Fruit fly (Drosophila melanogaster) whole organism, embryonic: ENCODE data around the gene CG3625.

ENCODE experiments used
- Atf-2 ChIP-seq: fragments of 200-800 bp; sonication (Bioruptor generic); optimal IDR thresholded peaks from 2 replicates; lab custom pipeline; 2016; ENCODE audit warnings: missing biosample characterization, missing genetic modification characterization
- Blimp-1 ChIP-seq: fragments of 200-800 bp; sonication (Bioruptor generic); optimal IDR thresholded peaks from 3 replicates; lab custom pipeline; 2018; ENCODE audit warnings: missing biosample characterization, missing genetic modification characterization, mild to moderate bottlenecking, moderate library complexity, missing genetic modification reagents
- CG10462 ChIP-seq: fragments of 200-800 bp; sonication (Bioruptor generic); optimal IDR thresholded peaks from 2 replicates; lab custom pipeline; 2016; ENCODE audit warnings: missing biosample characterization, missing genetic modification characterization
- CG11560 ChIP-seq: fragments of 200-800 bp; sonication (Bioruptor generic); IDR thresholded peaks from 3 replicates; pipeline ENCODE4 v1.3.6; 2022; ENCODE audit warnings: missing biosample characterization, missing genetic modification characterization
- CG11696 ChIP-seq: fragments of 200-800 bp; sonication (Bioruptor generic); IDR thresholded peaks from 2 replicates; pipeline ENCODE4 v1.3.6; 2022; ENCODE audit warnings: missing biosample characterization, missing genetic modification characterization
- CG12769 ChIP-seq: fragments of 200-800 bp; sonication (Bioruptor generic); optimal IDR thresholded peaks from 2 replicates; lab custom pipeline; 2019; ENCODE audit warnings: missing biosample characterization, mild to moderate bottlenecking, missing genetic modification characterization, moderate library complexity
- CG15269 ChIP-seq: fragments of 200-800 bp; sonication (Bioruptor generic); optimal IDR thresholded peaks from 2 replicates; lab custom pipeline; 2018; ENCODE audit warnings: missing biosample characterization, mild to moderate bottlenecking, missing genetic modification characterization, moderate library complexity
- CG15514 ChIP-seq: fragments of 200-800 bp; sonication (Bioruptor generic); optimal IDR thresholded peaks from 3 replicates; lab custom pipeline; 2017; ENCODE audit warnings: missing biosample characterization, missing genetic modification characterization, mild to moderate bottlenecking, moderate library complexity, missing genetic modification reagents
- CG16815 ChIP-seq: fragments of 200-800 bp; sonication (Bioruptor generic); optimal IDR thresholded peaks from 3 replicates; lab custom pipeline; 2017; ENCODE audit warnings: missing biosample characterization, mild to moderate bottlenecking, missing genetic modification characterization
- CG17829 ChIP-seq: fragments of 200-800 bp; optimal IDR thresholded peaks from 2 replicates; lab custom pipeline; 2019; ENCODE audit warnings: missing biosample characterization, mild to moderate bottlenecking, missing genetic modification characterization, moderate library complexity
- CG2129 ChIP-seq: fragments of 200-800 bp; sonication (Bioruptor generic); IDR thresholded peaks from 2 replicates; pipeline ENCODE4 v1.3.6; 2022; ENCODE audit warnings: missing biosample characterization, missing genetic modification characterization; ENCODE audit not compliant: partially characterized antibody
- CG2199 ChIP-seq: fragments of 200-800 bp; sonication (Bioruptor generic); IDR thresholded peaks from 3 replicates; pipeline ENCODE4 v1.3.6; 2022; ENCODE audit warnings: missing biosample characterization, missing genetic modification characterization
- CG2889 ChIP-seq: fragments of 200-800 bp; sonication (Bioruptor generic); IDR thresholded peaks from 3 replicates; pipeline ENCODE4 v1.3.6; 2022; ENCODE audit warnings: missing biosample characterization, missing genetic modification characterization
- CG3065 ChIP-seq: fragments of 200-800 bp; sonication (Bioruptor generic); optimal IDR thresholded peaks from 2 replicates; lab custom pipeline; 2016; ENCODE audit warnings: missing biosample characterization, missing genetic modification characterization
- CG32532 ChIP-seq: fragments of 200-800 bp; sonication (Bioruptor generic); IDR thresholded peaks from 2 replicates; pipeline ENCODE4 v1.3.6; 2022; ENCODE audit warnings: missing biosample characterization, missing genetic modification characterization
- CG3847 ChIP-seq: fragments of 200-800 bp; sonication (Bioruptor generic); IDR thresholded peaks from 2 replicates; pipeline ENCODE4 v1.3.6; 2022; ENCODE audit warnings: missing biosample characterization, missing genetic modification characterization
- CG4328 ChIP-seq: fragments of 200-800 bp; sonication (Bioruptor generic); optimal IDR thresholded peaks from 3 replicates; lab custom pipeline; 2017; ENCODE audit warnings: missing biosample characterization, missing genetic modification reagents, missing genetic modification characterization
- CG5953 ChIP-seq: fragments of 200-800 bp; sonication (Bioruptor generic); IDR thresholded peaks from 2 replicates; pipeline ENCODE4 v1.3.6; 2022; ENCODE audit warnings: missing biosample characterization, missing genetic modification characterization
- CG6854 ChIP-seq: fragments of 200-800 bp; sonication (Bioruptor generic); optimal IDR thresholded peaks from 3 replicates; lab custom pipeline; 2017; ENCODE audit warnings: missing biosample characterization, mild to moderate bottlenecking, missing genetic modification characterization
- CG7372 ChIP-seq: fragments of 200-800 bp; sonication (Bioruptor generic); IDR thresholded peaks from 2 replicates; pipeline ENCODE4 v1.3.6; 2022; ENCODE audit warnings: missing biosample characterization, missing genetic modification characterization
- CG8388 ChIP-seq: fragments of 200-800 bp; sonication (Bioruptor generic); optimal IDR thresholded peaks from 2 replicates; lab custom pipeline; 2019; ENCODE audit warnings: missing biosample characterization, mild to moderate bottlenecking, missing genetic modification characterization, moderate library complexity
- CG9215 ChIP-seq: fragments of 200-800 bp; sonication (Bioruptor generic); IDR thresholded peaks from 2 replicates; pipeline ENCODE4 v1.3.6; 2022; ENCODE audit warnings: missing biosample characterization, missing genetic modification characterization
- Drgx ChIP-seq: fragments of 200-800 bp; sonication (Bioruptor generic); IDR thresholded peaks from 2 replicates; pipeline ENCODE4 v1.3.6; 2022; ENCODE audit warnings: missing biosample characterization, missing genetic modification characterization
- HHEX ChIP-seq: fragments of 200-800 bp; sonication (Bioruptor generic); optimal IDR thresholded peaks from 3 replicates; lab custom pipeline; 2017; ENCODE audit warnings: missing biosample characterization, mild to moderate bottlenecking, missing genetic modification characterization, missing genetic modification reagents
- HLH54F ChIP-seq: fragments of 200-800 bp; sonication (Bioruptor generic); optimal IDR thresholded peaks from 3 replicates; lab custom pipeline; 2016; ENCODE audit warnings: missing biosample characterization, missing genetic modification characterization
- HmgZ ChIP-seq: fragments of 200-800 bp; sonication (Bioruptor generic); optimal IDR thresholded peaks from 2 replicates; lab custom pipeline; 2018; ENCODE audit warnings: missing biosample characterization, mild to moderate bottlenecking, missing genetic modification characterization
- Lim3 ChIP-seq: fragments of 200-800 bp; sonication (Bioruptor generic); IDR thresholded peaks from 2 replicates; pipeline ENCODE4 v1.3.6; 2022; ENCODE audit warnings: missing biosample characterization, missing genetic modification characterization
- Nf-YB ChIP-seq: fragments of 200-800 bp; sonication (Bioruptor generic); optimal IDR thresholded peaks from 3 replicates; lab custom pipeline; 2019; ENCODE audit warnings: missing biosample characterization, mild to moderate bottlenecking, missing genetic modification characterization, moderate library complexity
- Side ChIP-seq: fragments of 200-800 bp; sonication (Bioruptor generic); optimal IDR thresholded peaks from 2 replicates; lab custom pipeline; 2016; ENCODE audit warnings: missing biosample characterization, missing genetic modification characterization
- TFAM ChIP-seq: fragments of 200-800 bp; sonication (Bioruptor generic); optimal IDR thresholded peaks from 2 replicates; lab custom pipeline; 2017; ENCODE audit warnings: missing biosample characterization, missing genetic modification characterization, inconsistent platforms
- Vsx1 ChIP-seq: fragments of 200-800 bp; sonication (Bioruptor generic); optimal IDR thresholded peaks from 2 replicates; lab custom pipeline; 2017; ENCODE audit warnings: missing biosample characterization, mild to moderate bottlenecking, missing genetic modification characterization, missing genetic modification reagents
- ab ChIP-seq: fragments of 200-800 bp; sonication (Bioruptor generic); optimal IDR thresholded peaks from 2 replicates; lab custom pipeline; 2016; ENCODE audit warnings: missing biosample characterization, missing genetic modification characterization
- ap ChIP-seq: fragments of 200-800 bp; sonication (Bioruptor generic); IDR thresholded peaks from 2 replicates; pipeline ENCODE4 v1.3.6; 2022; ENCODE audit warnings: missing biosample characterization, missing genetic modification characterization
- bab2 ChIP-seq: fragments of 200-800 bp; sonication (Bioruptor generic); optimal IDR thresholded peaks from 2 replicates; lab custom pipeline; 2016; ENCODE audit warnings: missing biosample characterization, missing genetic modification characterization
- chinmo ChIP-seq: fragments of 200-800 bp; sonication (Bioruptor generic); IDR thresholded peaks from 4 replicates; pipeline ENCODE4 v1.3.6; 2022; ENCODE audit warnings: missing biosample characterization, missing genetic modification characterization; ENCODE audit not compliant: partially characterized antibody
- chn ChIP-seq: fragments of 200-800 bp; sonication (Bioruptor generic); optimal IDR thresholded peaks from 2 replicates; lab custom pipeline; 2016; ENCODE audit warnings: missing biosample characterization, missing genetic modification characterization
- fd64A ChIP-seq: fragments of 200-800 bp; sonication (Bioruptor generic); optimal IDR thresholded peaks from 3 replicates; lab custom pipeline; 2018; ENCODE audit warnings: missing biosample characterization, mild to moderate bottlenecking, missing genetic modification characterization
- fd96Cb ChIP-seq: fragments of 200-800 bp; sonication (Bioruptor generic); optimal IDR thresholded peaks from 2 replicates; lab custom pipeline; 2018; ENCODE audit warnings: missing biosample characterization, mild to moderate bottlenecking, missing genetic modification characterization, moderate library complexity
- gt ChIP-seq: fragments of 200-800 bp; sonication (Bioruptor generic); IDR thresholded peaks from 2 replicates; pipeline ENCODE4 v1.3.6; 2022; ENCODE audit warnings: missing biosample characterization, missing genetic modification characterization
- ind ChIP-seq: fragments of 200-800 bp; sonication (Bioruptor generic); optimal IDR thresholded peaks from 3 replicates; lab custom pipeline; 2016; ENCODE audit warnings: missing biosample characterization, missing genetic modification characterization
- lab ChIP-seq: fragments of 200-800 bp; sonication (Bioruptor generic); optimal IDR thresholded peaks from 3 replicates; lab custom pipeline; 2017; ENCODE audit warnings: missing biosample characterization, missing genetic modification characterization, mild to moderate bottlenecking, moderate library complexity, missing genetic modification reagents
- oc ChIP-seq: fragments of 200-800 bp; sonication (Bioruptor generic); optimal IDR thresholded peaks from 2 replicates; lab custom pipeline; 2018; ENCODE audit warnings: missing biosample characterization, mild to moderate bottlenecking, missing genetic modification characterization, moderate library complexity
- org-1 ChIP-seq: fragments of 200-800 bp; sonication (Bioruptor generic); optimal IDR thresholded peaks from 2 replicates; lab custom pipeline; 2017; ENCODE audit warnings: missing biosample characterization, missing genetic modification characterization
- peb ChIP-seq: fragments of 200-800 bp; sonication (Bioruptor generic); IDR thresholded peaks from 2 replicates; pipeline ENCODE4 v1.3.6; 2022; ENCODE audit warnings: missing biosample characterization, missing genetic modification characterization
- psq ChIP-seq: fragments of 200-800 bp; sonication (Bioruptor generic); optimal IDR thresholded peaks from 2 replicates; lab custom pipeline; 2017; ENCODE audit warnings: missing biosample characterization, missing genetic modification characterization
- seq ChIP-seq: fragments of 200-800 bp; sonication (Bioruptor generic); IDR thresholded peaks from 2 replicates; pipeline ENCODE4 v1.3.6; 2022; ENCODE audit warnings: missing biosample characterization, missing genetic modification characterization
- slbo ChIP-seq: fragments of 200-800 bp; sonication (Bioruptor generic); IDR thresholded peaks from 2 replicates; pipeline ENCODE4 v1.3.6; 2022; ENCODE audit warnings: missing biosample characterization, missing genetic modification characterization
- stc ChIP-seq: fragments of 200-800 bp; sonication (Bioruptor generic); IDR thresholded peaks from 2 replicates; pipeline ENCODE4 v1.3.6; 2022; ENCODE audit warnings: missing biosample characterization, missing genetic modification characterization
- trh ChIP-seq: fragments of 200-800 bp; sonication (Bioruptor generic); optimal IDR thresholded peaks from 2 replicates; lab custom pipeline; 2016; ENCODE audit warnings: missing biosample characterization, missing genetic modification characterization
- ttk ChIP-seq: fragments of 200-800 bp; sonication (Bioruptor generic); IDR thresholded peaks from 2 replicates; pipeline ENCODE4 v2.1.2; 2022; ENCODE audit warnings: missing biosample characterization, missing genetic modification characterization

CG3625 gene

dm6 chr2L:267441-268089 is 24.0 kb downstream of the CG3625 start, which contains the start of gene CG17075 (continued):
- TF ChIP-seq lab, result peak; percentile 98
- TF ChIP-seq Blimp-1 (GFP tag; lab: Kevin White, UChicago), result peak; percentile 89
- peak; percentile 17 for TF ChIP-seq ab
- TF ChIP-seq HHEX, result peak; percentile 96
- peak; percentile 77 for TF ChIP-seq CG11696 (GFP tag; lab: Robert Waterston, UW)
- TF ChIP-seq CG2129 (GFP tag; lab: Robert Waterston, UW), result no peak
- peak; percentile 77 for TF ChIP-seq HLH54F
- TF ChIP-seq CG2199 (GFP tag; lab: Robert Waterston, UW), result peak; percentile 81; the same call in 2 of the 3 replicates
- peak; percentile 81 for TF ChIP-seq Lim3
- TF ChIP-seq CG15269 (tag; lab: Kevin White, UChicago), result peak; percentile 97
- TF ChIP-seq ap (GFP tag; lab: Robert Waterston, UW), result peak; percentile 96
- TF ChIP-seq CG32532 (GFP tag; lab: Robert Waterston, UW), result peak; percentile 93
- peak; percentile 94 for TF ChIP-seq CG12769 (tag; lab: Kevin White, UChicago)
- TF ChIP-seq chn (GFP tag; lab: Kevin White, UChicago), result peak; percentile 83
- peak; percentile 93 for TF ChIP-seq stc (GFP tag; lab: Robert Waterston, UW)
- peak; percentile 94 for TF ChIP-seq ttk (GFP tag; lab: Robert Waterston, UW)
- TF ChIP-seq slbo (GFP tag; lab: Robert Waterston, UW), result peak; percentile 98
- TF ChIP-seq CG4328, result peak; percentile 81
- TF ChIP-seq CG9215 (GFP tag; lab: Robert Waterston, UW), result peak; percentile 91
- peak; percentile 95 for TF ChIP-seq CG2889 (GFP tag; lab: Robert Waterston, UW)
- peak; percentile 89 for TF ChIP-seq CG17829 (tag; lab: Kevin White, UChicago)
- peak; percentile 65; the same call in 1 of the 2 replicates for TF ChIP-seq gt (GFP tag; lab: Robert Waterston, UW)
- TF ChIP-seq CG5953 (GFP tag; lab: Robert Waterston, UW), result peak; percentile 91
- peak; percentile 92 for TF ChIP-seq CG6854 (GFP tag; lab: Kevin White, UChicago)
- TF ChIP-seq Drgx (GFP tag; lab: Robert Waterston, UW), result peak; percentile 95
- TF ChIP-seq Nf-YB (GFP tag; lab: Kevin White, UChicago), result peak; percentile 72
- TF ChIP-seq CG8388, result peak; percentile 91
- TF ChIP-seq CG7372 (GFP tag; lab: Robert Waterston, UW), result peak; percentile 94
- TF ChIP-seq CG11560 (tag; lab: Robert Waterston, UW), result peak; percentile 84
- peak; percentile 93 for TF ChIP-seq fd96Cb
- peak; percentile 96 for TF ChIP-seq CG3847 (GFP tag; lab: Robert Waterston, UW)
- TF ChIP-seq chinmo (GFP tag; lab: Robert Waterston, UW), result no peak
- TF ChIP-seq Atf-2 (GFP tag; lab: Kevin White, UChicago), result peak; percentile 63
- TF ChIP-seq seq (GFP tag; lab: Robert Waterston, UW), result peak; percentile 94
- TF ChIP-seq CG15514, result peak; percentile 93
- peak; percentile 84 for TF ChIP-seq psq (GFP tag; lab: Kevin White, UChicago)
- TF ChIP-seq trh, result peak; percentile 88
- peak; percentile 95 for TF ChIP-seq HmgZ
- TF ChIP-seq CG10462 (GFP tag; lab: Kevin White, UChicago), result peak; percentile 88
- peak; percentile 91 for TF ChIP-seq oc (tag; lab: Kevin White, UChicago)
- peak; percentile 72 for TF ChIP-seq TFAM (GFP tag; lab: Kevin White, UChicago)
- peak; percentile 77 for TF ChIP-seq fd64A (GFP tag; lab: Kevin White, UChicago)
- peak; percentile 94 for TF ChIP-seq ind (GFP tag; lab: Kevin White, UChicago)
- peak; percentile 84 for TF ChIP-seq Vsx1
- peak; percentile 78 for TF ChIP-seq CG3065 (GFP tag; lab: Kevin White, UChicago)
- peak; percentile 92 for TF ChIP-seq org-1 (GFP tag; lab: Kevin White, UChicago)
- peak; percentile 52 for TF ChIP-seq Side (GFP tag; lab: Kevin White, UChicago)
- peak; percentile 80 for TF ChIP-seq CG16815
- TF ChIP-seq bab2 (GFP tag; lab: Kevin White, UChicago), result peak; percentile 71
- TF ChIP-seq peb, result peak; percentile 80
